Fruit fly (Drosophila melanogaster): ENCODE measurements around the gene Hsp68.

Hsp68 gene

dm6 chr3R:24047998-24048511 lies 9.1 kb downstream of the Hsp68 start, which contains the start of gene Rox8 (continued):
- TF ChIP-seq Chrac-16 (GFP tag; optimal IDR thresholded peaks at IDR 0.05): no peak
- no peak for TF ChIP-seq CG12744 (GFP tag; optimal IDR thresholded peaks at IDR 0.05)
- TF ChIP-seq TFAM (GFP tag; optimal IDR thresholded peaks at IDR 0.05): no peak
- peak; percentile 36; the same call in 1 of the 3 replicates for TF ChIP-seq CG34422 (GFP tag; IDR thresholded peaks at IDR 0.05)
- TF ChIP-seq zfh2 (GFP tag; optimal IDR thresholded peaks at IDR 0.05): peak; percentile 24
- no peak for TF ChIP-seq CG14050 (GFP tag; IDR thresholded peaks at IDR 0.05)
- TF ChIP-seq sna (GFP tag; IDR thresholded peaks at IDR 0.05; ENCODE audit: partially characterized antibody): no peak
- TF ChIP-seq CG31224 (GFP tag; IDR thresholded peaks at IDR 0.05): 0 out of 2 replicates have a peak, but pooled peaks have one; percentile 7
- TF ChIP-seq MBD-R2 (GFP tag; IDR thresholded peaks at IDR 0.05): peak; percentile 66
- TF ChIP-seq D19B (GFP tag; optimal IDR thresholded peaks at IDR 0.05): no peak
- TF ChIP-seq CG4404 (GFP tag; IDR thresholded peaks at IDR 0.05): no peak
- TF ChIP-seq Hr39 (optimal IDR thresholded peaks at IDR 0.05): no peak
- peak; percentile 15 for TF ChIP-seq CG9609 (GFP tag; optimal IDR thresholded peaks at IDR 0.05)
- TF ChIP-seq maf-S (GFP tag; optimal IDR thresholded peaks at IDR 0.05): no peak
- no peak for TF ChIP-seq CG6683 (GFP tag; optimal IDR thresholded peaks at IDR 0.05)
- TF ChIP-seq dimm (GFP tag; IDR thresholded peaks at IDR 0.05): no peak
- TF ChIP-seq CG18011 (GFP tag; optimal IDR thresholded peaks at IDR 0.05): no peak
- TF ChIP-seq nom (GFP tag; optimal IDR thresholded peaks at IDR 0.05): peak; percentile 17
- no peak for TF ChIP-seq CG18599 (GFP tag; optimal IDR thresholded peaks at IDR 0.05)
- no peak for TF ChIP-seq Gug (GFP tag; IDR thresholded peaks at IDR 0.05)
- peak; percentile 94 for TF ChIP-seq CG2116 (GFP tag; optimal IDR thresholded peaks at IDR 0.05)
- TF ChIP-seq Dad (GFP tag; optimal IDR thresholded peaks at IDR 0.05): no peak
- no peak for TF ChIP-seq repo (GFP tag; optimal IDR thresholded peaks at IDR 0.05)
- TF ChIP-seq dpn (GFP tag; optimal IDR thresholded peaks at IDR 0.05): peak; percentile 16 to 55
- no peak for TF ChIP-seq fd64A (GFP tag; optimal IDR thresholded peaks at IDR 0.05)
- TF ChIP-seq Abd-B (GFP tag; optimal IDR thresholded peaks at IDR 0.05): no peak
- TF ChIP-seq CG10565 (GFP tag; optimal IDR thresholded peaks at IDR 0.05): no peak
- TF ChIP-seq CoRest (tag; optimal IDR thresholded peaks at IDR 0.05): peak; percentile 44
- peak in 1 of 3 experiments; percentile 3 for TF ChIP-seq lola (GFP tag; optimal IDR thresholded peaks at IDR 0.05)
- TF ChIP-seq CG2120 (GFP tag; optimal IDR thresholded peaks at IDR 0.05): peak; percentile 55
- TF ChIP-seq p53 (GFP tag; optimal IDR thresholded peaks at IDR 0.05): no peak
- TF ChIP-seq psq (GFP tag; optimal IDR thresholded peaks at IDR 0.05): peak; percentile 97
- TF ChIP-seq lbe (GFP tag; optimal IDR thresholded peaks at IDR 0.05): no peak
- TF ChIP-seq grn (GFP tag; optimal IDR thresholded peaks at IDR 0.05): no peak
- TF ChIP-seq kni (GFP tag; optimal IDR thresholded peaks at IDR 0.05): peak; percentile 68
- no peak for TF ChIP-seq HLH3B (GFP tag; IDR thresholded peaks at IDR 0.05)
- no peak for TF ChIP-seq kah (GFP tag; optimal IDR thresholded peaks at IDR 0.05)
- TF ChIP-seq gcm (GFP tag; optimal IDR thresholded peaks at IDR 0.05): peak; percentile 13
- peak; percentile 27; the same call in 1 of the 2 replicates for TF ChIP-seq ssp (GFP tag; IDR thresholded peaks at IDR 0.05)
- TF ChIP-seq Bgb (GFP tag; IDR thresholded peaks at IDR 0.05; ENCODE audit: partially characterized antibody): peak; percentile 48; the same call in 1 of the 2 replicates
- TF ChIP-seq CG33213 (GFP tag; optimal IDR thresholded peaks at IDR 0.05): peak; percentile 21
- peak; percentile 28; the same call in 1 of the 2 replicates for TF ChIP-seq onecut (GFP tag; IDR thresholded peaks at IDR 0.05)
- peak; percentile 41; the same call in 1 of the 2 replicates for TF ChIP-seq CG31441 (GFP tag; IDR thresholded peaks at IDR 0.05)
- peak; percentile 82 for TF ChIP-seq CG4617 (GFP tag; optimal IDR thresholded peaks at IDR 0.05; ENCODE audit: borderline replicate concordance)
- TF ChIP-seq Xbp1 (GFP tag; optimal IDR thresholded peaks at IDR 0.05): peak; percentile 38
- TF ChIP-seq cato (GFP tag; optimal IDR thresholded peaks at IDR 0.05; ENCODE audit: borderline replicate concordance): no peak
- no peak for TF ChIP-seq nau (GFP tag; optimal IDR thresholded peaks at IDR 0.05)
- no peak for TF ChIP-seq usp (GFP tag; optimal IDR thresholded peaks at IDR 0.05)
- peak; percentile 38 for TF ChIP-seq B-H2 (GFP tag; optimal IDR thresholded peaks at IDR 0.05)
- peak; percentile 61 for TF ChIP-seq CG9797 (GFP tag; optimal IDR thresholded peaks at IDR 0.05)
- TF ChIP-seq CG6272 (GFP tag; IDR thresholded peaks at IDR 0.05): no peak

Measured in whole organism, embryonic.